Worm (Caenorhabditis elegans): ENCODE results near the gene Y49F6B.6.

DNA sequence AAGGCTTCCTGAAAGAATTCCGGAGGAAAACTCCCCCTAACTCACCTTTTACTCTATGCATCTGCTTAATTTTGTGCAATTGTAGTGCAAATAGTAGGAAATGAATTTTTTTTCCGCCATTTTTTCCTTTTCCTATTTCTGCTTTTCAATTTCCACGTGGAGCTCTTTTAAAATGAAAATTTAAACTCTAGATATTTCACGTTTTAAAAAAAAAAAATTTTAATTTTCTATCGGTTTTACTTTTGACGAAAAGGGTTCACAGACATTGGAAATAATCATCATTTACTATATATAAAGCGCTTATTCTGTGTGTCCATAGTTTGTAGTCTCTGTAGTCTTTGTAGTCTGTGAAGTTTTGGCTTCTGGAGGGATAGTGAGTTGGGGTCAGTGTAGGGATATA, 8.7 kb downstream of the Y49F6B.6 start, which contains the start of gene Y49F6B.8:
- TF ChIP-seq ztf-29 (GFP tag; IDR thresholded peaks at IDR 0.05) (no peak), klf-2 (GFP tag; conservative IDR thresholded peaks at IDR 0.05) (no peak), T22C8.4 (GFP tag; IDR thresholded peaks at IDR 0.05) (no peak), flt-1 (GFP tag; IDR thresholded peaks at IDR 0.05) (no peak), cog-1 (tag; optimal IDR thresholded peaks at IDR 0.05) (no peak), tab-1 (GFP tag; IDR thresholded peaks at IDR 0.05) (no peak), ztf-23 (GFP tag; IDR thresholded peaks at IDR 0.05) (no peak), med-1 (GFP tag; optimal IDR thresholded peaks at IDR 0.05; ENCODE audit: insufficient read depth) (no peak), ref-1 (GFP tag; conservative IDR thresholded peaks at IDR 0.05) (no peak)

Data from whole organism, midembryonic.